Worm (Caenorhabditis elegans) whole organism, young adult: ENCODE results near the gene F53H2.1.

Experiments used
- mes-4 ChIP-seq: sonication (generic microtip); optimal IDR thresholded peaks from 2 replicates; lab custom pipeline; 2016; ENCODE audit warnings: missing genotype, missing genetic modification characterization, missing compliant biosample characterization
- nhr-90 ChIP-seq: sonication (generic microtip); optimal IDR thresholded peaks from 2 replicates; lab custom pipeline; 2016; ENCODE audit warnings: missing genotype, mild to moderate bottlenecking, missing genetic modification characterization, missing compliant biosample characterization
- xnd-1 ChIP-seq: sonication (generic microtip); optimal IDR thresholded peaks from 2 replicates; lab custom pipeline; 2016; ENCODE audit warnings: missing genotype, missing genetic modification reagents, missing genetic modification characterization, missing compliant biosample characterization
- ztf-3 ChIP-seq: fragments of 200-800 bp; sonication (Bioruptor generic); optimal IDR thresholded peaks from 2 replicates; lab custom pipeline; 2018; ENCODE audit warnings: mild to moderate bottlenecking, missing genetic modification characterization, missing compliant biosample characterization

- TF ChIP-seq mes-4 (tag; lab: Kevin White, UChicago) (no peak), xnd-1 (tag; lab: Kevin White, UChicago) (no peak), nhr-90 (tag; lab: Kevin White, UChicago) (no peak), ztf-3 (GFP tag; lab: Kevin White, UChicago) (no peak)
These were observed 21.5 kb downstream of the F53H2.1 start for ce11 chrV:20409016-20409415.
